Worm (Caenorhabditis elegans) whole organism, L2 larva: Measurements from ENCODE around the gene M153.5.

Experiments
- blmp-1 ChIP-seq: sonication (generic microtip); optimal IDR thresholded peaks from 2 replicates; lab custom pipeline; 2017; ENCODE audit warnings: missing genetic modification characterization, mild to moderate bottlenecking, missing compliant biosample characterization, antibody characterized with exemption, moderate library complexity; ENCODE audit not compliant: insufficient read depth
- crh-2 ChIP-seq: sonication (generic microtip); optimal IDR thresholded peaks from 2 replicates; lab custom pipeline; 2017; ENCODE audit warnings: missing biosample characterization, missing genetic modification characterization
- elt-3 ChIP-seq: sonication (generic microtip); optimal IDR thresholded peaks from 2 replicates; lab custom pipeline; 2017; ENCODE audit warnings: missing biosample characterization, missing genetic modification characterization
- fos-1 ChIP-seq: fragments of 150-350 bp; optimal IDR thresholded peaks from 2 replicates; lab custom pipeline; 2014; ENCODE audit warnings: missing biosample characterization, missing genetic modification characterization
- lsy-2 ChIP-seq, 2 experiments: fragments of 150-350 bp in 1 of 2; sonication (generic microtip) in 1 of 2; optimal IDR thresholded peaks; 2 replicates each; lab custom pipeline; 2014 to 2017; ENCODE audit warnings: missing biosample characterization in 2 of 2, missing genetic modification characterization in 2 of 2
- nhr-237 ChIP-seq: fragments of 150-350 bp; optimal IDR thresholded peaks from 2 replicates; lab custom pipeline; 2014; ENCODE audit warnings: missing biosample characterization, missing genetic modification characterization
- snpc-4 ChIP-seq: fragments of 150-350 bp; optimal IDR thresholded peaks from 2 replicates; lab custom pipeline; 2014; ENCODE audit warnings: missing biosample characterization, missing genetic modification characterization
- ztf-11 ChIP-seq: sonication (generic microtip); optimal IDR thresholded peaks from 2 replicates; lab custom pipeline; 2017; ENCODE audit warnings: missing biosample characterization, missing genetic modification characterization

DNA sequence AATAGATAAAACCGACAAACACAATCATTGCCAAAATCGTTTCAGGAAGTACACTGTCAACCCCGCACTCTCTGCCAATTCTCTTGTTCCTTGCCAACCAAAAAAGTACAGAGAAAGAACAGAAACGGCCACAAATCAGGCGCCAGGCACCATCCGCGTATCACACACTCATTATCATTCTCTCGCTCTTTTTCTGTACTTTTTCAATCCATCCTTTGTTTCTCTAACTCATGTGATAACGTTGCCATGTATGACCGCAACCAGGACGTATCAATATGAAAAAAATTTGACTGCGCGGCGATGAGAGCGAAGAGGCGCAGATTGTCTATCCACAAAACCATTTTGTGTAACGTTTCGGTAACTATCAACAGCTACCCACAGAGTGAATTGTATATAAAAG is 39.2 kb upstream of the M153.5 start, which contains the start of gene col-181:
- TF ChIP-seq ztf-11 (no peak), fos-1 (tag; lab: Kevin White, UChicago) (no peak), blmp-1 (no peak), lsy-2 (tag; optimal IDR thresholded peaks at IDR 0.05; lab: Kevin White, UChicago) (no peak), snpc-4 (tag; lab: Kevin White, UChicago) (no peak), crh-2 (tag; lab: Kevin White, UChicago) (no peak), nhr-237 (tag; lab: Kevin White, UChicago) (no peak), elt-3 (tag; lab: Kevin White, UChicago) (no peak)
